Worm (Caenorhabditis elegans) whole organism, L1 larva: Measurements from ENCODE around the gene clec-183.
"Not testable (repeated sequence)": the region's sequence is repeated elsewhere in the genome, so short reads cannot be mapped to it uniquely, and the experiment has no call there.

Experiments
- C04F5.9 ChIP-seq: sonication (generic microtip); optimal IDR thresholded peaks from 2 replicates; lab custom pipeline; 2016; ENCODE audit warnings: missing genetic modification characterization, missing compliant biosample characterization
- C34B4.2 ChIP-seq: sonication (generic microtip); optimal IDR thresholded peaks from 2 replicates; lab custom pipeline; 2017; ENCODE audit warnings: mild to moderate bottlenecking, missing genetic modification characterization, missing compliant biosample characterization
- F16B12.6 ChIP-seq: fragments of 150-350 bp; optimal IDR thresholded peaks from 2 replicates; lab custom pipeline; 2014; ENCODE audit warnings: missing biosample characterization, missing genetic modification characterization
- ceh-63 ChIP-seq: fragments of 200-800 bp; sonication (Bioruptor generic); optimal IDR thresholded peaks from 2 replicates; lab custom pipeline; 2018; ENCODE audit warnings: mild to moderate bottlenecking, missing genetic modification characterization, missing compliant biosample characterization
- ceh-88 ChIP-seq: fragments of 200-800 bp; sonication (Bioruptor generic); IDR thresholded peaks from 2 replicates; pipeline ENCODE4 v1.3.6; 2022; ENCODE audit warnings: missing genetic modification characterization, missing compliant biosample characterization
- egl-27 ChIP-seq, 2 experiments: fragments of 150-350 bp in 1 of 2; sonication (generic microtip); optimal IDR thresholded peaks; 3 replicates each; lab custom pipeline; 2017 to 2018; ENCODE audit warnings: missing biosample characterization in 2 of 2, missing genetic modification characterization in 2 of 2, missing genetic modification reagents in 2 of 2
- ets-5 ChIP-seq: fragments of 200-800 bp; sonication (Bioruptor generic); IDR thresholded peaks from 2 replicates; pipeline ENCODE4 v1.3.6; 2022; ENCODE audit warnings: missing genetic modification characterization, missing compliant biosample characterization
- hlh-4 ChIP-seq: sonication (generic microtip); optimal IDR thresholded peaks from 2 replicates; lab custom pipeline; 2016; ENCODE audit warnings: mild to moderate bottlenecking, missing genetic modification characterization, missing compliant biosample characterization
- hpl-2 ChIP-seq: fragments of 150-350 bp; optimal IDR thresholded peaks from 2 replicates; lab custom pipeline; 2014; ENCODE audit warnings: missing biosample characterization, missing genetic modification reagents, missing genetic modification characterization
- irx-1 ChIP-seq: sonication (generic microtip); optimal IDR thresholded peaks from 2 replicates; lab custom pipeline; 2016; ENCODE audit warnings: missing genetic modification characterization, missing compliant biosample characterization
- lin-13 ChIP-seq: fragments of 150-350 bp; optimal IDR thresholded peaks from 2 replicates; lab custom pipeline; 2014; ENCODE audit warnings: missing biosample characterization, missing genetic modification reagents, missing genetic modification characterization
- lin-14 ChIP-seq: fragments of 200-800 bp; sonication (Bioruptor generic); optimal IDR thresholded peaks from 2 replicates; lab custom pipeline; 2018; ENCODE audit warnings: mild to moderate bottlenecking, missing genetic modification characterization, moderate library complexity, missing compliant biosample characterization
- lir-3 ChIP-seq: sonication (generic microtip); optimal IDR thresholded peaks from 2 replicates; lab custom pipeline; 2016; ENCODE audit warnings: mild to moderate bottlenecking, missing genetic modification characterization, moderate library complexity, missing compliant biosample characterization; ENCODE audit not compliant: poor library complexity
- lsy-2 ChIP-seq, 2 experiments: fragments of 150-350 bp; optimal IDR thresholded peaks; 2 replicates each; lab custom pipeline; 2014; ENCODE audit warnings: missing biosample characterization in 2 of 2, missing genetic modification characterization in 2 of 2
- mdl-1 ChIP-seq, 2 experiments: fragments of 150-350 bp; optimal IDR thresholded peaks; 2 replicates each; lab custom pipeline; 2014 to 2017; ENCODE audit warnings: missing biosample characterization in 2 of 2, missing genetic modification characterization in 2 of 2, inconsistent platforms in 1 of 2
- mef-2 ChIP-seq: fragments of 150-350 bp; optimal IDR thresholded peaks from 2 replicates; lab custom pipeline; 2014; ENCODE audit warnings: missing biosample characterization, missing genetic modification characterization
- nhr-19 ChIP-seq: fragments of 200-800 bp; sonication (Bioruptor generic); conservative IDR thresholded peaks from 2 replicates; pipeline ENCODE4 v1.3.6; 2022; ENCODE audit warnings: missing genetic modification characterization, missing compliant biosample characterization
- nhr-20 ChIP-seq: sonication (generic microtip); optimal IDR thresholded peaks from 2 replicates; lab custom pipeline; 2016; ENCODE audit warnings: mild to moderate bottlenecking, missing genetic modification characterization, missing compliant biosample characterization
- nhr-237 ChIP-seq: fragments of 150-350 bp; optimal IDR thresholded peaks from 2 replicates; lab custom pipeline; 2014; ENCODE audit warnings: missing biosample characterization, missing genetic modification characterization
- nhr-28 ChIP-seq: fragments of 150-350 bp; optimal IDR thresholded peaks from 2 replicates; lab custom pipeline; 2014; ENCODE audit warnings: missing biosample characterization, missing genetic modification characterization
- nhr-47 ChIP-seq: sonication (generic microtip); optimal IDR thresholded peaks from 2 replicates; lab custom pipeline; 2016; ENCODE audit warnings: mild to moderate bottlenecking, missing genetic modification characterization, moderate library complexity, missing compliant biosample characterization
- skn-1 ChIP-seq: fragments of 150-350 bp; optimal IDR thresholded peaks from 2 replicates; lab custom pipeline; 2014; ENCODE audit warnings: missing biosample characterization, missing genetic modification characterization
- snpc-4 ChIP-seq: fragments of 150-350 bp; optimal IDR thresholded peaks from 2 replicates; lab custom pipeline; 2014; ENCODE audit warnings: missing biosample characterization, missing genetic modification characterization
- sox-4 ChIP-seq: sonication (generic microtip); optimal IDR thresholded peaks from 2 replicates; lab custom pipeline; 2016; ENCODE audit warnings: missing genetic modification characterization, missing compliant biosample characterization
- sup-37 ChIP-seq: fragments of 200-800 bp; sonication (Bioruptor generic); optimal IDR thresholded peaks from 2 replicates; lab custom pipeline; 2018; ENCODE audit warnings: mild to moderate bottlenecking, missing genetic modification characterization, missing compliant biosample characterization
- swsn-7 ChIP-seq: sonication (generic microtip); optimal IDR thresholded peaks from 2 replicates; lab custom pipeline; 2016; ENCODE audit warnings: missing genetic modification characterization, missing compliant biosample characterization
- tbx-2 ChIP-seq: sonication (generic microtip); optimal IDR thresholded peaks from 2 replicates; lab custom pipeline; 2016; ENCODE audit warnings: missing genetic modification characterization, missing compliant biosample characterization
- unc-30 ChIP-seq: sonication (generic microtip); optimal IDR thresholded peaks from 2 replicates; lab custom pipeline; 2017; ENCODE audit warnings: missing biosample characterization, missing genetic modification characterization
- unc-86 ChIP-seq: sonication (generic microtip); optimal IDR thresholded peaks from 2 replicates; lab custom pipeline; 2016; ENCODE audit warnings: missing genetic modification characterization, missing compliant biosample characterization
- zag-1 ChIP-seq: fragments of 150-350 bp; optimal IDR thresholded peaks from 2 replicates; lab custom pipeline; 2014; ENCODE audit warnings: missing biosample characterization, missing genetic modification characterization
- zip-4 ChIP-seq: fragments of 200-800 bp; sonication (Bioruptor generic); optimal IDR thresholded peaks from 2 replicates; lab custom pipeline; 2018; ENCODE audit warnings: mild to moderate bottlenecking, missing genetic modification characterization, moderate library complexity, missing compliant biosample characterization
- ztf-4 ChIP-seq: fragments of 150-350 bp; optimal IDR thresholded peaks from 2 replicates; lab custom pipeline; 2014; ENCODE audit warnings: missing biosample characterization, missing genetic modification characterization

The clec-183 gene

DNA sequence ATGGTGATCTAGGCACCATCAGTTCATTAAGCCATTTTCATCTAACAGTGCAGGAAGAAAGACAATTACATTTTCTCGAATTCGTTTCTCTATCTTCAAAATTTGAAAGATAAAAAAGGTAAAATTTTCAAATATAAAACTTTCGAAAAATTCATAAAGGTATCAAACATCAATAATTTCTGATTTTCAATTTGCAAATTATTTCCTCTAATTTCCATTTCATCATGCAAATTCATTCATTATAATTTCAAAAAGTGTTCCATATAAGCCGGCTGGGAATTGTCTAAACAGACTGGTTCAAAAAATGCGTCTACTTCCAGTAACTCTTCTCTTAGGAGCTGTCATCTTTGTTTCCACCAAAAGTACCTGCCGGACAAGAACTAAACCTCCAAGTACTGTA lies at the start of gene clec-183:
TSS of gene clec-183 (plus strand) at position 301 of the 400 bp plus-strand sequence.
- TF ChIP-seq swsn-7, result no peak
- no peak for TF ChIP-seq nhr-237
- no peak for TF ChIP-seq lin-13 (GFP tag; lab: Kevin White, UChicago)
- TF ChIP-seq nhr-20 (tag; lab: Kevin White, UChicago), result no peak
- no peak for TF ChIP-seq C04F5.9
- no peak for TF ChIP-seq hlh-4 (tag; lab: Kevin White, UChicago)
- no peak for TF ChIP-seq lsy-2 (tag; optimal IDR thresholded peaks at IDR 0.05; lab: Kevin White, UChicago)
- TF ChIP-seq, all 84 proteins: peak for 0

DNA sequence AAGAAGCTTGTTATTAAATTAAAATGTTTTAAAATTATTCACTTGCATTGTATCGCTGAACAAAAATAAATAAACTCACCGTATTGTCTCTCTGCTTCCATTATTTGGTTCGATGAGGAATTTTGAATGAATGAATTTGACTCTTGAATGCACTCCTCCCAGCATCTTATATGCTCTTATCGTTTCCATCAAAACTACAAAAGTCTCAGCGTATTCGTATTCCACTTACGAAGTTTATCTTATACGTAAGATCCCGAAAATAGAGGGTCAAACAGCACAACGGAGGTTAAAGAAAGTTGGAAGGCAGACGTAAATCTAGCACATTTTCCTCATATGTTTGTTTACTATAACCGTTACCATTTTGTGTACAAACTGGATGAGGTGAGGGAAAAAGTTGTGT lies 41.5 kb upstream of the clec-183 start, which contains the start of gene nhr-267:
TSS of gene nhr-267 (minus strand) at position 101 of the 400 bp plus-strand sequence.
- not testable (repeated sequence) for TF ChIP-seq sox-4 (tag; lab: Kevin White, UChicago); zip-4; sup-37

DNA sequence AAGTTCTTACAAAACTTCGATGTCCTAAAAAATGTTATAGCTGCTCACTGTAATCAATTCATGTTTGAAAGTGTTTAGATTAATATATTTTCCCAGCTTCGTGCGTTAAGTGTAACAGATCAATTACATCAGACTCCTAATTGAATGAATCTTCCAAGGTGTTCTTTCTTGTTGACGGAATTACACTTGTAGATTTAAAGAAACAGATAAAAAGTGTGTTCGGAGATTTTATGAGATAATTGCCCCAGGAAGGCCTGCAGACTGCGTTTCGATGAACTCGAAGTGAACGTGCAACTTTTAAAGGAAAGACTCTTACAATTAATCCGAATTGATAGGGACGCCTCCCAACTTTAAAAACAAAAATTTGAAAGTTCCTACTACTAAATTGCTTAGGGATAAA lies 38.2 kb upstream of the clec-183 start:
- TF ChIP-seq nhr-19 (GFP tag; lab: Robert Waterston, UW) (no peak), snpc-4 (tag; lab: Kevin White, UChicago) (no peak), ztf-4 (tag; lab: Kevin White, UChicago) (no peak), skn-1 (tag; lab: Kevin White, UChicago) (no peak), ceh-63 (GFP tag; lab: Kevin White, UChicago) (no peak), lir-3 (no peak), hpl-2 (GFP tag; lab: Kevin White, UChicago) (no peak), mef-2 (tag; lab: Kevin White, UChicago) (no peak), unc-86 (tag; lab: Kevin White, UChicago) (no peak), ceh-88 (GFP tag; lab: Robert Waterston, UW) (no peak)
- TF ChIP-seq, all 84 proteins: peak for 0

DNA sequence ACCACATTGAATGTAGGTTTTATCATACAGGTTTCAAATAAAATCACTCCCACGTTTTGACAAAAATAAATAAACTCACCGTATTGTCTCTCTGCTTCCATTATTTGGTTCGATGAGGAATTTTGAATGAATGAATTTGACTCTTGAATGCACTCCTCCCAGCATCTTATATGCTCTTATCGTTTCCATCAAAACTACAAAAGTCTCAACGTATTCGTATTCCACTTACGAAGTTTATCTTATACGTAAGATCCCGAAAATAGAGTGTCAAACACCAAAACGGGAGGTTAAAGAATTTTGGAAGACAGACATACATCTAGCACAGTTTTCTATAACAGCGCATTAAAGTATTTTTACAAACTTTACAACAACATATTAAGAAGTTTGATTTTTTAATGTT lies 34.0 kb upstream of the clec-183 start, which contains the start of gene nhr-264:
TSS of gene nhr-264 (minus strand) at position 101 of the 400 bp plus-strand sequence.
- not testable (repeated sequence) for TF ChIP-seq nhr-47 (tag; lab: Kevin White, UChicago); zip-4; irx-1 (tag; lab: Kevin White, UChicago)

DNA sequence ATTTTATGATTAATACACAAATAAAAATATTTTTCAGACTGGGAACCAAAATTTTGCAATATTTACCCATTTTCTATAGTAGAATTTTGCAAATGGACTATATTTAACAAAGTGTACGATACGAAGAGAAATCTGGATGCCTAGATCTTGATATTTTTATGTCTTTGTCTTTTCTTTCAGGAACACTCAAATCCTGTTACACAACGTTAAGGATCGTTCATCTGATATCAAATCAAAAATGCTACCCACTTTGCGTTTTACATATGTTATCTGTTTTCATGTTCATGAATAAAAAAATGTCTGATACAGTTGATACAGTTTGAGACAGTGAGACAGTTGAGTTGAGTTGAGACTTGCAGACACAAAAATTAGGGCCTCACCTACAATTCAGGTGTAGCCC lies 31.5 kb upstream of the clec-183 start, which contains the start of gene F49C12.1:
TSS of gene F49C12.1 (minus strand) at position 70 of the 400 bp plus-strand sequence.
- TF ChIP-seq mdl-1 (tag; optimal IDR thresholded peaks at IDR 0.05; lab: Kevin White, UChicago) (no peak), nhr-28 (tag; lab: Kevin White, UChicago) (no peak), tbx-2 (no peak), zag-1 (tag; lab: Kevin White, UChicago) (no peak)

DNA sequence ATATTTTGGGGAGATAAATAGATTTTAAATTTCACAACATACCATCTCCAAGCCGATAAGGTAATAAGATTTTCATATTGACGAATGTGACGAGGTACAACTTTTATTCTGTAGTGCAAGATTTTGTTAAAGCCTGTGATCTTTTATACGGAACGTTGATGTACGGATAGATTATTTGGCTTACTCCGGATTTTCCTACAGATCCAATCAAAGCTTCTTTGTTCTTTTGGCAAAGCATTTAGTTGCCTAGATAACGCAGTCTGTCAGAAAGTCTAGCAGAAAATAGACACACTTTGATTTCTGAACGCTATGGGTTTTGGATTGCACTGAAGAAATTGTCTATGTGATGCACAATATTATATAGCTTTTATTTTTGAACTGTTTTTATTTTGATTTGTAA lies 28.7 kb upstream of the clec-183 start, which contains the start of gene F49C12.2:
TSS of gene F49C12.2 (minus strand) at position 101 of the 400 bp plus-strand sequence.
- TF ChIP-seq egl-27 (tag; optimal IDR thresholded peaks at IDR 0.05; lab: Kevin White, UChicago) (no peak), unc-30 (no peak), ets-5 (GFP tag; lab: Robert Waterston, UW) (no peak), lin-14 (GFP tag; lab: Kevin White, UChicago) (no peak), ceh-88 (GFP tag; lab: Robert Waterston, UW) (no peak), ceh-63 (GFP tag; lab: Kevin White, UChicago) (no peak), F16B12.6 (tag; lab: Kevin White, UChicago) (no peak), C34B4.2 (tag; lab: Kevin White, UChicago) (no peak)
